Worm (Caenorhabditis elegans) whole organism, L3 larva: Measurements from ENCODE around the gene C17C3.1.

ENCODE experiments used
- unc-39 ChIP-seq: sonication (generic microtip); optimal IDR thresholded peaks from 4 replicates; lab custom pipeline; 2017; ENCODE audit warnings: missing biosample characterization, missing genetic modification characterization
- zag-1 ChIP-seq: fragments of 150-350 bp; optimal IDR thresholded peaks from 2 replicates; lab custom pipeline; 2014; ENCODE audit warnings: missing biosample characterization, missing genetic modification characterization

ce11 chrII:5585788-5586187 lies 15.4 kb downstream of the C17C3.1 start, which contains the start of gene lys-8:
- no peak for TF ChIP-seq unc-39
- TF ChIP-seq zag-1 = no peak
